Fruit fly (Drosophila melanogaster): Measurements from ENCODE around the gene Nepl8.

Gene Nepl8

dm6 chr2L:16521345-16522285 lies 33.7 kb downstream of the Nepl8 start (continued):
- TF ChIP-seq Opbp (GFP tag; IDR thresholded peaks at IDR 0.05; ENCODE audit: partially characterized antibody) (0 out of 3 replicates have a peak, but pooled peaks have one; percentile 41), CG15696 (tag; optimal IDR thresholded peaks at IDR 0.05) (peak; percentile 93), CG3726 (GFP tag; IDR thresholded peaks at IDR 0.05) (peak; percentile 49; the same call in 1 of the 3 replicates), cwo (GFP tag; optimal IDR thresholded peaks at IDR 0.05) (peak; percentile 78), CG17829 (tag; optimal IDR thresholded peaks at IDR 0.05) (peak; percentile 71), p53 (GFP tag; optimal IDR thresholded peaks at IDR 0.05) (peak; percentile 66), sens (GFP tag) (peak; percentile 95), CG5180 (GFP tag; optimal IDR thresholded peaks at IDR 0.05) (peak; percentile 85), chinmo (GFP tag; IDR thresholded peaks at IDR 0.05; ENCODE audit: partially characterized antibody) (peak; percentile 99), CG33557 (GFP tag; optimal IDR thresholded peaks at IDR 0.05) (peak; percentile 95), phol (tag; optimal IDR thresholded peaks at IDR 0.05) (peak; percentile 25), Hey (tag; optimal IDR thresholded peaks at IDR 0.05) (peak; percentile 85), CG15601 (tag; optimal IDR thresholded peaks at IDR 0.05) (peak; percentile 92), kni (GFP tag; optimal IDR thresholded peaks at IDR 0.05) (peak; percentile 99), ind (GFP tag; optimal IDR thresholded peaks at IDR 0.05) (no peak), jigr1 (GFP tag; IDR thresholded peaks at IDR 0.05) (no peak), Bgb (GFP tag; IDR thresholded peaks at IDR 0.05; ENCODE audit: partially characterized antibody) (peak; percentile 21; the same call in 1 of the 2 replicates), Dbx (GFP tag; IDR thresholded peaks at IDR 0.05) (no peak), tio (GFP tag; optimal IDR thresholded peaks at IDR 0.05) (peak; percentile 33), emc (GFP tag; optimal IDR thresholded peaks at IDR 0.05) (peak; percentile 35), Awh (GFP tag; IDR thresholded peaks at IDR 0.05) (peak; percentile 85), CG2116 (GFP tag; optimal IDR thresholded peaks at IDR 0.05) (peak; percentile 83), Mrtf (GFP tag; IDR thresholded peaks at IDR 0.05) (peak; percentile 38; the same call in 2 of the 3 replicates), slbo (GFP tag; IDR thresholded peaks at IDR 0.05) (0 out of 2 replicates have a peak, but pooled peaks have one; percentile 3), CG13296 (GFP tag; optimal IDR thresholded peaks at IDR 0.05) (peak; percentile 84), esg (GFP tag; conservative IDR thresholded peaks at IDR 0.05) (no peak), oc (tag; optimal IDR thresholded peaks at IDR 0.05) (peak; percentile 96), CTCF (GFP tag; optimal IDR thresholded peaks at IDR 0.05) (peak; percentile 62), nmo (GFP tag; optimal IDR thresholded peaks at IDR 0.05) (peak; percentile 34), CG13775 (GFP tag; optimal IDR thresholded peaks at IDR 0.05) (peak; percentile 62), CG4854 (GFP tag; optimal IDR thresholded peaks at IDR 0.05) (peak; percentile 57), sim (GFP tag; IDR thresholded peaks at IDR 0.05) (peak; percentile 79), slp2 (GFP tag; optimal IDR thresholded peaks at IDR 0.05) (peak; percentile 61), otp (GFP tag; IDR thresholded peaks at IDR 0.05) (peak; percentile 93), CG6689 (GFP tag; IDR thresholded peaks at IDR 0.05) (peak; percentile 63), CG6683 (GFP tag; optimal IDR thresholded peaks at IDR 0.05) (peak; percentile 79), CG18599 (GFP tag; optimal IDR thresholded peaks at IDR 0.05) (peak; percentile 89), CG7987 (GFP tag; optimal IDR thresholded peaks at IDR 0.05) (peak; percentile 89), chm (GFP tag; IDR thresholded peaks at IDR 0.05) (peak; percentile 91), Abd-B (GFP tag; optimal IDR thresholded peaks at IDR 0.05) (peak; percentile 22), trh (GFP tag; optimal IDR thresholded peaks at IDR 0.05) (peak; percentile 75), CG42726 (GFP tag; IDR thresholded peaks at IDR 0.05; ENCODE audit: partially characterized antibody) (peak; percentile 50; the same call in 1 of the 2 replicates), CG10209 (GFP tag; optimal IDR thresholded peaks at IDR 0.05) (peak; percentile 93), amos (GFP tag; IDR thresholded peaks at IDR 0.05; ENCODE audit: partially characterized antibody) (no peak), zen2 (GFP tag; IDR thresholded peaks at IDR 0.05; ENCODE audit: partially characterized antibody) (peak; percentile 49; the same call in 1 of the 3 replicates), Hsf (GFP tag; optimal IDR thresholded peaks at IDR 0.05) (peak; percentile 57), CrebB (tag; optimal IDR thresholded peaks at IDR 0.05) (peak; percentile 95)

Data from whole organism, embryonic.